Fruit fly (Drosophila melanogaster): Measurements from ENCODE around the gene CG14182.

Gene CG14182

dm6 chr3L:19945469-19945868, 34.1 kb downstream of the CG14182 start:
- TF ChIP-seq CG9705 (GFP tag; optimal IDR thresholded peaks at IDR 0.05) (no peak), rgr (GFP tag; optimal IDR thresholded peaks at IDR 0.05) (peak; percentile 3), Hr78 (GFP tag; optimal IDR thresholded peaks at IDR 0.05) (no peak)

- TF ChIP-seq GATAd (GFP tag; optimal IDR thresholded peaks at IDR 0.05) (no peak), lola (GFP tag; optimal IDR thresholded peaks at IDR 0.05) (no peak), tai (GFP tag; optimal IDR thresholded peaks at IDR 0.05) (no peak), dl (GFP tag; optimal IDR thresholded peaks at IDR 0.05; ENCODE audit: insufficient read depth in 1 of 2, partially characterized antibody in 2 of 2) (no peak), dmrt93B (GFP tag; optimal IDR thresholded peaks at IDR 0.05) (no peak), Vsx2 (GFP tag; optimal IDR thresholded peaks at IDR 0.05; ENCODE audit: partially characterized antibody) (no peak), Rel (GFP tag; optimal IDR thresholded peaks at IDR 0.05) (no peak), Rel (tag; optimal IDR thresholded peaks at IDR 0.05) (no peak)
Measured at dm6 chr3L:19941162-19941561, 38.5 kb downstream of the CG14182 start.

- TF ChIP-seq CrebA (GFP tag; optimal IDR thresholded peaks at IDR 0.05; ENCODE audit: borderline replicate concordance) (no peak), tai (GFP tag; optimal IDR thresholded peaks at IDR 0.05) (no peak), Jra (GFP tag; optimal IDR thresholded peaks at IDR 0.05) (no peak), N (GFP tag; optimal IDR thresholded peaks at IDR 0.05) (no peak), rgr (GFP tag; optimal IDR thresholded peaks at IDR 0.05) (no peak), h (GFP tag; optimal IDR thresholded peaks at IDR 0.05) (no peak), Hnf4 (GFP tag; optimal IDR thresholded peaks at IDR 0.05) (no peak)
Measured at dm6 chr3L:19940349-19940748, 39.3 kb downstream of the CG14182 start.

- no peak for TF ChIP-seq GATAd (GFP tag; optimal IDR thresholded peaks at IDR 0.05)
- TF ChIP-seq CrebA (GFP tag; optimal IDR thresholded peaks at IDR 0.05; ENCODE audit: borderline replicate concordance), result no peak
- peak; percentile 11 for TF ChIP-seq Hr83 (GFP tag; optimal IDR thresholded peaks at IDR 0.05; ENCODE audit: poor library complexity, severe bottlenecking)
- no peak for TF ChIP-seq CG32264 (GFP tag; optimal IDR thresholded peaks at IDR 0.05)
- TF ChIP-seq HLH106 (tag; optimal IDR thresholded peaks at IDR 0.05), result no peak
- TF ChIP-seq Rel (GFP tag; optimal IDR thresholded peaks at IDR 0.05), result no peak
- no peak for TF ChIP-seq Rel (tag; optimal IDR thresholded peaks at IDR 0.05)
- no peak for TF ChIP-seq psq (GFP tag; optimal IDR thresholded peaks at IDR 0.05)
- no peak for TF ChIP-seq lola (GFP tag; optimal IDR thresholded peaks at IDR 0.05)
- no peak for TF ChIP-seq usp (GFP tag; optimal IDR thresholded peaks at IDR 0.05)
- no peak for TF ChIP-seq Vsx2 (GFP tag; optimal IDR thresholded peaks at IDR 0.05; ENCODE audit: partially characterized antibody)
- no peak for TF ChIP-seq pan (optimal IDR thresholded peaks at IDR 0.05)
- no peak for TF ChIP-seq Hr78 (GFP tag; optimal IDR thresholded peaks at IDR 0.05)
- no peak for TF ChIP-seq fru (GFP tag; optimal IDR thresholded peaks at IDR 0.05)
- peak; percentile 38 for TF ChIP-seq Dif (GFP tag; optimal IDR thresholded peaks at IDR 0.05; ENCODE audit: partially characterized antibody)
- no peak for TF ChIP-seq woc (GFP tag; optimal IDR thresholded peaks at IDR 0.05)
- TF ChIP-seq Jra (GFP tag; optimal IDR thresholded peaks at IDR 0.05), result no peak
- TF ChIP-seq ey (GFP tag; optimal IDR thresholded peaks at IDR 0.05), result no peak
- no peak for TF ChIP-seq CG9705 (GFP tag; optimal IDR thresholded peaks at IDR 0.05)
- peak; percentile 51 for TF ChIP-seq Myc (optimal IDR thresholded peaks at IDR 0.05)
- no peak for TF ChIP-seq Hnf4 (GFP tag; optimal IDR thresholded peaks at IDR 0.05)
- TF ChIP-seq sage (GFP tag; optimal IDR thresholded peaks at IDR 0.05), result no peak
- TF ChIP-seq foxo (GFP tag; optimal IDR thresholded peaks at IDR 0.05), result no peak
- TF ChIP-seq brk (GFP tag; optimal IDR thresholded peaks at IDR 0.05), result no peak
- TF ChIP-seq rgr (GFP tag; optimal IDR thresholded peaks at IDR 0.05), result no peak
- TF ChIP-seq jim (GFP tag; optimal IDR thresholded peaks at IDR 0.05), result no peak
- no peak for TF ChIP-seq dmrt93B (GFP tag; optimal IDR thresholded peaks at IDR 0.05)
- TF ChIP-seq Mio (GFP tag; optimal IDR thresholded peaks at IDR 0.05), result no peak
- peak; percentile 0 for TF ChIP-seq h (GFP tag; optimal IDR thresholded peaks at IDR 0.05)
- no peak for TF ChIP-seq sv (GFP tag; optimal IDR thresholded peaks at IDR 0.05)
- TF ChIP-seq tai (GFP tag; optimal IDR thresholded peaks at IDR 0.05), result no peak
- TF ChIP-seq Dfd (GFP tag; optimal IDR thresholded peaks at IDR 0.05), result no peak
- TF ChIP-seq Sp1 (GFP tag; optimal IDR thresholded peaks at IDR 0.05), result no peak
- TF ChIP-seq OdsH (GFP tag; optimal IDR thresholded peaks at IDR 0.05), result no peak
Measured at dm6 chr3L:19939024-19939423, 40.6 kb downstream of the CG14182 start, which contains the start of gene Ac76E. Ac76E (plus strand) TSS chr3L:19939287.

Measured in whole organism, wandering third instar larva.